Worm (Caenorhabditis elegans): ENCODE results near the gene wdr-5.1.
A peak's percentile ranks its signal among the peaks of the same experiment; 100 is the strongest.

The wdr-5.1 gene

ce11 chrIII:3701411-3702310, 3.4 kb upstream of the wdr-5.1 start, which contains the start of the genes pdi-1 and C14B1.2 (continued):
- no peak for TF ChIP-seq nhr-111 (GFP tag; optimal IDR thresholded peaks at IDR 0.05)
- peak; percentile 63; the same call in 1 of the 2 replicates for TF ChIP-seq zfp-3 (GFP tag; conservative IDR thresholded peaks at IDR 0.05)
- TF ChIP-seq lsy-2 (tag; optimal IDR thresholded peaks at IDR 0.05) = peak in 1 of 2 experiments; percentile 71
- TF ChIP-seq ZK546.5 (tag; optimal IDR thresholded peaks at IDR 0.05) = no peak
- peak; percentile 99 for TF ChIP-seq mxl-3 (GFP tag; optimal IDR thresholded peaks at IDR 0.05)
- no peak for TF ChIP-seq nhr-42 (GFP tag; IDR thresholded peaks at IDR 0.05)
- no peak for TF ChIP-seq spr-3 (GFP tag; optimal IDR thresholded peaks at IDR 0.05)
- no peak for TF ChIP-seq F49E8.2 (tag; optimal IDR thresholded peaks at IDR 0.05; ENCODE audit: borderline replicate concordance)
- TF ChIP-seq F37D6.2 (tag; optimal IDR thresholded peaks at IDR 0.05) = no peak
- TF ChIP-seq aha-1 (tag) = no peak
- no peak for TF ChIP-seq zip-11 (GFP tag; IDR thresholded peaks at IDR 0.05)
- TF ChIP-seq hif-1 (tag; optimal IDR thresholded peaks at IDR 0.05) = peak in 1 of 2 experiments; percentile 41
- peak; percentile 82 for TF ChIP-seq hlh-11 (tag; optimal IDR thresholded peaks at IDR 0.05)
- no peak for TF ChIP-seq ama-1 (optimal IDR thresholded peaks at IDR 0.05)
- TF ChIP-seq lin-13 (GFP tag; optimal IDR thresholded peaks at IDR 0.05) = peak; percentile 59
- no peak for TF ChIP-seq ces-1 (GFP tag; optimal IDR thresholded peaks at IDR 0.05)
- no peak for TF ChIP-seq tag-97 (GFP tag; IDR thresholded peaks at IDR 0.05)
- no peak for TF ChIP-seq egl-27 (tag; optimal IDR thresholded peaks at IDR 0.05)
- TF ChIP-seq zfp-2 (tag; optimal IDR thresholded peaks at IDR 0.05) = no peak
- no peak for TF ChIP-seq sdz-12 (GFP tag; optimal IDR thresholded peaks at IDR 0.05)
- no peak for TF ChIP-seq jun-1 (tag; optimal IDR thresholded peaks at IDR 0.05)
- no peak for TF ChIP-seq gei-8 (GFP tag; optimal IDR thresholded peaks at IDR 0.05)
- TF ChIP-seq fkh-10 (GFP tag; optimal IDR thresholded peaks at IDR 0.05) = no peak
- TF ChIP-seq mes-2 (tag; optimal IDR thresholded peaks at IDR 0.05; ENCODE audit: poor library complexity, severe bottlenecking) = peak; percentile 35
- peak; percentile 10 for TF ChIP-seq nhr-102 (tag; optimal IDR thresholded peaks at IDR 0.05)
- peak; percentile 4; the same call in 1 of the 2 replicates for TF ChIP-seq set-16 (GFP tag; IDR thresholded peaks at IDR 0.05)
- no peak for TF ChIP-seq ztf-11 (tag; optimal IDR thresholded peaks at IDR 0.05)
- peak; percentile 64; the same call in 1 of the 2 replicates for TF ChIP-seq nhr-41 (GFP tag; IDR thresholded peaks at IDR 0.05)
- peak; percentile 54 for TF ChIP-seq nhr-48 (tag; optimal IDR thresholded peaks at IDR 0.05)
- TF ChIP-seq lin-1 (GFP tag; IDR thresholded peaks at IDR 0.05) = no peak
- TF ChIP-seq dpl-1 (GFP tag; optimal IDR thresholded peaks at IDR 0.05) = peak; percentile 56
- no peak for TF ChIP-seq R02D3.7 (tag; optimal IDR thresholded peaks at IDR 0.05)
- no peak for TF ChIP-seq skn-1 (tag; optimal IDR thresholded peaks at IDR 0.05)
- no peak for TF ChIP-seq ceh-82 (tag; optimal IDR thresholded peaks at IDR 0.05)
- peak; percentile 64 for TF ChIP-seq mep-1 (tag; optimal IDR thresholded peaks at IDR 0.05)
- TF ChIP-seq nhr-10 (tag; optimal IDR thresholded peaks at IDR 0.05) = no peak
- TF ChIP-seq T20F7.1 (GFP tag; optimal IDR thresholded peaks at IDR 0.05) = peak; percentile 66
- TF ChIP-seq dmd-6 (GFP tag; IDR thresholded peaks at IDR 0.05) = peak; percentile 74
- peak; percentile 35 for TF ChIP-seq nhr-77 (tag; optimal IDR thresholded peaks at IDR 0.05)
- no peak for TF ChIP-seq F26F4.8 (GFP tag; conservative IDR thresholded peaks at IDR 0.05)
- TF ChIP-seq F10B5.3 (tag; optimal IDR thresholded peaks at IDR 0.05) = no peak
- TF ChIP-seq daf-12 (tag; optimal IDR thresholded peaks at IDR 0.05) = no peak
- 0 out of 2 replicates have a peak, but pooled peaks have one; percentile 51 for TF ChIP-seq tra-1 (GFP tag; IDR thresholded peaks at IDR 0.05)
- no peak for TF ChIP-seq Y5F2A.4 (GFP tag; optimal IDR thresholded peaks at IDR 0.05)
- TF ChIP-seq daf-16 (GFP tag; optimal IDR thresholded peaks at IDR 0.05) = no peak
- peak; percentile 2 for TF ChIP-seq daf-16 (tag; optimal IDR thresholded peaks at IDR 0.05)
- peak; percentile 34 for TF ChIP-seq rbr-2 (tag; optimal IDR thresholded peaks at IDR 0.05)
- no peak for TF ChIP-seq daf-19 (GFP tag; conservative IDR thresholded peaks at IDR 0.05)
- TF ChIP-seq D1046.2 (GFP tag; IDR thresholded peaks at IDR 0.05) = no peak
- no peak for TF ChIP-seq Y48G9A.11 (GFP tag; IDR thresholded peaks at IDR 0.05)
